Fruit fly (Drosophila melanogaster): ENCODE results near the gene CG17219.

The CG17219 gene

DNA sequence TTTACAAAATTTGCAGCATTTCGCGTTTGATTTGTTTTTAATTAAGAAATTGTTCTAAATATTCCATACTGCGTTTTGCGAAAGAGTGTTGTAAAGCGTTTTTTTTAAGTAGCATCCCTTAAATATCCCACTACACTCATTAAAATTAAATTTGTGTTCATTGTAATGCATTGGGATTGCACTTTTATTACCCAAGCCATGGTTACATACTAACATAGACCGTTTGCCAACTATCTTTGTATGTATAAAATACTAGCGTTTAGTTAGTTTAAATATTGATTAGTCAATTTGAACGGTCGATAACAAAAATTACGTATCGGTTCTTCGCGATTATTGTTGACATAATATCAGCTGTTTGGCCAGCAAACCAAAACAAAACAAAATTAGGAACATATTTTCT is 10.7 kb downstream of the CG17219 start, which contains the start of the genes cnir and CG17221 (continued):
- TF ChIP-seq CG4360 (GFP tag; IDR thresholded peaks at IDR 0.05) (no peak), fu2 (GFP tag; optimal IDR thresholded peaks at IDR 0.05) (peak; percentile 71), HHEX (GFP tag; optimal IDR thresholded peaks at IDR 0.05) (peak; percentile 74), pzg (GFP tag; optimal IDR thresholded peaks at IDR 0.05) (peak; percentile 72), caup (GFP tag; optimal IDR thresholded peaks at IDR 0.05; ENCODE audit: severe bottlenecking) (peak; percentile 58), lmd (GFP tag; IDR thresholded peaks at IDR 0.05) (no peak), sens (GFP tag) (peak; percentile 93), Elba2 (GFP tag; optimal IDR thresholded peaks at IDR 0.05) (peak; percentile 76), CG8388 (GFP tag; optimal IDR thresholded peaks at IDR 0.05) (peak; percentile 23), Opbp (GFP tag; IDR thresholded peaks at IDR 0.05; ENCODE audit: partially characterized antibody) (no peak), CG10321 (GFP tag; IDR thresholded peaks at IDR 0.05) (no peak), run (tag; optimal IDR thresholded peaks at IDR 0.05) (no peak), CG17361 (GFP tag; IDR thresholded peaks at IDR 0.05) (peak; percentile 68; the same call in 2 of the 3 replicates), exex (tag; optimal IDR thresholded peaks at IDR 0.05) (peak; percentile 74), Aef1 (GFP tag; IDR thresholded peaks at IDR 0.05) (peak; percentile 43; the same call in 2 of the 3 replicates), CG1792 (GFP tag; optimal IDR thresholded peaks at IDR 0.05) (no peak), CG16813 (GFP tag; IDR thresholded peaks at IDR 0.05; ENCODE audit: partially characterized antibody) (no peak), CG7745 (tag; optimal IDR thresholded peaks at IDR 0.05) (peak; percentile 48), CG7372 (GFP tag; IDR thresholded peaks at IDR 0.05) (peak; percentile 50), Dp (GFP tag; optimal IDR thresholded peaks at IDR 0.05) (peak; percentile 59), ab (GFP tag; optimal IDR thresholded peaks at IDR 0.05) (no peak), pb (GFP tag; optimal IDR thresholded peaks at IDR 0.05) (peak; percentile 13), lov (optimal IDR thresholded peaks at IDR 0.05) (no peak), lov (GFP tag; IDR thresholded peaks at IDR 0.05) (no peak), toy (GFP tag; IDR thresholded peaks at IDR 0.05) (no peak), tll (GFP tag; optimal IDR thresholded peaks at IDR 0.05) (no peak), HmgD (GFP tag; optimal IDR thresholded peaks at IDR 0.05) (no peak), Sox100B (GFP tag; optimal IDR thresholded peaks at IDR 0.05) (peak; percentile 44), CG30020 (tag; optimal IDR thresholded peaks at IDR 0.05) (peak; percentile 59), CG5953 (GFP tag; IDR thresholded peaks at IDR 0.05) (no peak), Hr39 (optimal IDR thresholded peaks at IDR 0.05) (no peak), CG11696 (GFP tag; IDR thresholded peaks at IDR 0.05) (no peak), vvl (GFP tag; IDR thresholded peaks at IDR 0.05) (peak; percentile 61), nom (GFP tag; optimal IDR thresholded peaks at IDR 0.05) (peak; percentile 22), CG18619 (GFP tag; optimal IDR thresholded peaks at IDR 0.05) (peak; percentile 35), sqz (GFP tag; optimal IDR thresholded peaks at IDR 0.05) (no peak), hkb (optimal IDR thresholded peaks at IDR 0.05) (no peak), hkb (GFP tag; IDR thresholded peaks at IDR 0.05) (no peak), Hmx (GFP tag; optimal IDR thresholded peaks at IDR 0.05) (peak; percentile 52), Hey (tag; optimal IDR thresholded peaks at IDR 0.05) (no peak), Ravus (GFP tag; IDR thresholded peaks at IDR 0.05) (no peak), CG31365 (tag; optimal IDR thresholded peaks at IDR 0.05) (peak; percentile 22), Kr (GFP tag; optimal IDR thresholded peaks at IDR 0.05) (no peak), Ets65A (GFP tag) (peak; percentile 88), CG2875 (GFP tag; optimal IDR thresholded peaks at IDR 0.05) (no peak), CG11695 (GFP tag; IDR thresholded peaks at IDR 0.05) (peak; percentile 48; the same call in 1 of the 3 replicates), CG7271 (tag; optimal IDR thresholded peaks at IDR 0.05) (no peak), CG3407 (GFP tag; optimal IDR thresholded peaks at IDR 0.05) (no peak), NK7.1 (GFP tag; optimal IDR thresholded peaks at IDR 0.05) (peak; percentile 54), ranshi (GFP tag; IDR thresholded peaks at IDR 0.05) (no peak), Asciz (GFP tag; optimal IDR thresholded peaks at IDR 0.05) (no peak), CG11504 (tag; optimal IDR thresholded peaks at IDR 0.05) (peak; percentile 68)

Data from whole organism, embryonic.